Worm (Caenorhabditis elegans) whole organism, L4 larva: ENCODE data around the gene umps-1.

ENCODE experiments used
- F49E8.2 ChIP-seq: sonication (generic microtip); optimal IDR thresholded peaks from 2 replicates; lab custom pipeline; 2016; ENCODE audit warnings: missing compliant biosample characterization, mild to moderate bottlenecking, missing genetic modification characterization, borderline replicate concordance
- T20F7.1 ChIP-seq: fragments of 200-800 bp; sonication (Bioruptor generic); optimal IDR thresholded peaks from 2 replicates; lab custom pipeline; 2018; ENCODE audit warnings: mild to moderate bottlenecking, missing genetic modification characterization, missing compliant biosample characterization
- T26A8.4 ChIP-seq: fragments of 200-800 bp; sonication (Bioruptor generic); IDR thresholded peaks from 2 replicates; pipeline ENCODE4 v1.3.6; 2022; ENCODE audit warnings: missing genetic modification characterization, missing compliant biosample characterization
- Y48G9A.11 ChIP-seq: fragments of 200-800 bp; sonication (Bioruptor generic); IDR thresholded peaks from 2 replicates; pipeline ENCODE4 v1.3.6; 2022; ENCODE audit warnings: missing genetic modification reagents, missing genetic modification characterization, missing compliant biosample characterization
- aly-2 ChIP-seq: sonication (generic microtip); optimal IDR thresholded peaks from 2 replicates; lab custom pipeline; 2018; ENCODE audit warnings: missing biosample characterization, missing genetic modification characterization
- arid-1 ChIP-seq: fragments of 200-800 bp; sonication (Bioruptor generic); conservative IDR thresholded peaks from 2 replicates; pipeline ENCODE4 v1.3.6; 2022; ENCODE audit warnings: missing genetic modification reagents, missing genetic modification characterization, missing compliant biosample characterization
- ceh-44 ChIP-seq: fragments of 200-800 bp; sonication (Bioruptor generic); IDR thresholded peaks from 2 replicates; pipeline ENCODE4 v1.3.6; 2022; ENCODE audit warnings: missing genetic modification reagents, missing genetic modification characterization, missing compliant biosample characterization
- ceh-82 ChIP-seq: sonication (generic microtip); optimal IDR thresholded peaks from 2 replicates; lab custom pipeline; 2017; ENCODE audit warnings: missing biosample characterization, missing genetic modification characterization
- daf-16 ChIP-seq, 3 experiments: sonication (generic microtip); optimal IDR thresholded peaks; 2 replicates each; lab custom pipeline; 2016 to 2017; ENCODE audit warnings: missing genetic modification characterization in 3 of 3, missing genetic modification reagents in 3 of 3, mild to moderate bottlenecking in 2 of 3, missing compliant biosample characterization in 2 of 3, missing biosample characterization in 1 of 3, moderate library complexity in 1 of 3
- dmd-6 ChIP-seq: fragments of 200-800 bp; sonication (Bioruptor generic); IDR thresholded peaks from 2 replicates; pipeline ENCODE4 v1.3.6; 2022; ENCODE audit warnings: missing genetic modification reagents, missing genetic modification characterization, missing compliant biosample characterization
- dmd-8 ChIP-seq: fragments of 200-800 bp; sonication (Bioruptor generic); IDR thresholded peaks from 2 replicates; pipeline ENCODE4 v1.3.6; 2022; ENCODE audit warnings: missing genetic modification characterization, missing compliant biosample characterization
- dmd-9 ChIP-seq: fragments of 200-800 bp; sonication (Bioruptor generic); IDR thresholded peaks from 2 replicates; pipeline ENCODE4 v1.3.6; 2022; ENCODE audit warnings: missing genetic modification reagents, missing genetic modification characterization, missing compliant biosample characterization
- dpl-1 ChIP-seq: fragments of 150-350 bp; optimal IDR thresholded peaks from 2 replicates; lab custom pipeline; 2014; ENCODE audit warnings: missing biosample characterization, missing genetic modification reagents, missing genetic modification characterization
- dve-1 ChIP-seq: sonication (generic microtip); optimal IDR thresholded peaks from 2 replicates; lab custom pipeline; 2017; ENCODE audit warnings: antibody characterized with exemption, mild to moderate bottlenecking, missing genetic modification characterization, missing compliant biosample characterization; ENCODE audit not compliant: insufficient read depth
- egl-43 ChIP-seq: fragments of 200-800 bp; sonication (Bioruptor generic); IDR thresholded peaks from 2 replicates; pipeline ENCODE4 v1.3.6; 2022; ENCODE audit warnings: missing genetic modification reagents, missing genetic modification characterization, missing compliant biosample characterization
- hlh-11 ChIP-seq: fragments of 200-800 bp; sonication (Bioruptor generic); optimal IDR thresholded peaks from 2 replicates; lab custom pipeline; 2018; ENCODE audit warnings: mild to moderate bottlenecking, missing genetic modification characterization, missing compliant biosample characterization
- hlh-30 ChIP-seq: sonication (generic microtip); optimal IDR thresholded peaks from 2 replicates; lab custom pipeline; 2017; ENCODE audit warnings: antibody characterized with exemption, mild to moderate bottlenecking, missing genetic modification characterization, missing compliant biosample characterization; ENCODE audit not compliant: insufficient read depth
- lim-7 ChIP-seq: fragments of 200-800 bp; sonication (Bioruptor generic); IDR thresholded peaks from 2 replicates; pipeline ENCODE4 v1.3.6; 2022; ENCODE audit warnings: missing genetic modification characterization, missing compliant biosample characterization
- lin-38 ChIP-seq: fragments of 200-800 bp; sonication (Bioruptor generic); IDR thresholded peaks from 2 replicates; pipeline ENCODE4 v1.3.6; 2022; ENCODE audit warnings: missing genetic modification reagents, missing genetic modification characterization, missing compliant biosample characterization
- mdt-29 ChIP-seq: fragments of 200-800 bp; sonication (Bioruptor generic); IDR thresholded peaks from 2 replicates; pipeline ENCODE4 v1.3.6; 2022; ENCODE audit warnings: missing genetic modification reagents, missing genetic modification characterization, missing compliant biosample characterization
- mes-2 ChIP-seq: sonication (generic microtip); optimal IDR thresholded peaks from 2 replicates; lab custom pipeline; 2016; ENCODE audit warnings: missing genotype, mild to moderate bottlenecking, missing genetic modification characterization, missing compliant biosample characterization; ENCODE audit not compliant: poor library complexity, severe bottlenecking
- nhr-11 ChIP-seq: fragments of 150-350 bp; optimal IDR thresholded peaks from 2 replicates; lab custom pipeline; 2014; ENCODE audit warnings: missing biosample characterization, missing genetic modification characterization
- nhr-111 ChIP-seq: fragments of 200-800 bp; sonication (Bioruptor generic); optimal IDR thresholded peaks from 2 replicates; lab custom pipeline; 2018; ENCODE audit warnings: mild to moderate bottlenecking, missing genetic modification characterization, missing compliant biosample characterization
- nhr-28 ChIP-seq: fragments of 150-350 bp; optimal IDR thresholded peaks from 2 replicates; lab custom pipeline; 2014; ENCODE audit warnings: missing biosample characterization, missing genetic modification characterization
- nhr-41 ChIP-seq: fragments of 200-800 bp; sonication (Bioruptor generic); IDR thresholded peaks from 2 replicates; pipeline ENCODE4 v1.3.6; 2022; ENCODE audit warnings: missing genetic modification reagents, missing genetic modification characterization, missing compliant biosample characterization
- nhr-48 ChIP-seq: sonication (generic microtip); optimal IDR thresholded peaks from 2 replicates; lab custom pipeline; 2016; ENCODE audit warnings: mild to moderate bottlenecking, missing genetic modification characterization, missing compliant biosample characterization
- nhr-6 ChIP-seq: fragments of 150-350 bp; optimal IDR thresholded peaks from 2 replicates; lab custom pipeline; 2014; ENCODE audit warnings: missing biosample characterization, missing genetic modification characterization
- nhr-77 ChIP-seq: fragments of 150-350 bp; optimal IDR thresholded peaks from 2 replicates; lab custom pipeline; 2014; ENCODE audit warnings: missing biosample characterization, missing genetic modification characterization
- pha-4 ChIP-seq, 2 experiments: fragments of 150-350 bp in 1 of 2; fragments of 200-800 bp in 1 of 2; sonication (Bioruptor generic) in 1 of 2; IDR thresholded peaks in 1 of 2; optimal IDR thresholded peaks in 1 of 2; 2 replicates each; pipeline versions ENCODE4 v1.3.6 to Lab custom; 2014 to 2022; ENCODE audit warnings: missing genetic modification characterization in 2 of 2, missing genetic modification reagents in 2 of 2, missing biosample characterization in 1 of 2, missing compliant biosample characterization in 1 of 2
- php-3 ChIP-seq: fragments of 200-800 bp; sonication (Bioruptor generic); IDR thresholded peaks from 2 replicates; pipeline ENCODE4 v1.3.6; 2022; ENCODE audit warnings: missing genetic modification reagents, missing genetic modification characterization, missing compliant biosample characterization
- pqm-1 ChIP-seq: sonication (generic microtip); optimal IDR thresholded peaks from 2 replicates; lab custom pipeline; 2017; ENCODE audit warnings: missing biosample characterization, missing genetic modification characterization
- set-16 ChIP-seq: fragments of 200-800 bp; sonication (Bioruptor generic); IDR thresholded peaks from 2 replicates; pipeline ENCODE4 v1.3.6; 2022; ENCODE audit warnings: missing genetic modification reagents, missing genetic modification characterization, missing compliant biosample characterization
- snpc-1.2 ChIP-seq: fragments of 200-800 bp; sonication (Bioruptor generic); IDR thresholded peaks from 2 replicates; pipeline ENCODE4 v1.3.6; 2022; ENCODE audit warnings: missing genetic modification reagents, missing genetic modification characterization, missing compliant biosample characterization
- unc-130 ChIP-seq: sonication (generic microtip); optimal IDR thresholded peaks from 2 replicates; lab custom pipeline; 2016; ENCODE audit warnings: missing genetic modification reagents, missing genetic modification characterization, missing compliant biosample characterization
- unc-62 ChIP-seq, 3 experiments: fragments of 150-350 bp in 1 of 3; sonication (generic microtip); optimal IDR thresholded peaks in 2 of 3; peaks in 1 of 3; 1 replicate in 1 of 3; 2 replicates in 2 of 3; lab custom pipeline; 2014 to 2017; ENCODE audit warnings: missing biosample characterization in 3 of 3, missing genetic modification characterization in 3 of 3, missing genetic modification reagents in 3 of 3, missing genotype in 1 of 3

The umps-1 gene

ce11 chrIII:10329811-10330210, 27.6 kb downstream of the umps-1 start (continued):
- TF ChIP-seq nhr-41 (GFP tag; lab: Robert Waterston, UW) (no peak), pqm-1 (peak; percentile 23), ceh-82 (tag; lab: Kevin White, UChicago) (no peak), aly-2 (tag; lab: Kevin White, UChicago) (no peak)

ce11 chrIII:10328565-10329541, 28.6 kb downstream of the umps-1 start:
- TF ChIP-seq pha-4 (GFP tag; IDR thresholded peaks at IDR 0.05; lab: Robert Waterston, UW) (no peak), pha-4 (tag; optimal IDR thresholded peaks at IDR 0.05; lab: Kevin White, UChicago) (peak; percentile 49), nhr-111 (no peak), nhr-11 (tag; lab: Kevin White, UChicago) (no peak), dmd-9 (GFP tag; lab: Robert Waterston, UW) (no peak), nhr-6 (tag; lab: Kevin White, UChicago) (peak; percentile 29), php-3 (GFP tag; lab: Robert Waterston, UW) (0 out of 2 replicates have a peak, but pooled peaks have one; percentile 7), hlh-30 (tag; lab: Kevin White, UChicago) (peak; percentile 32), nhr-48 (tag; lab: Kevin White, UChicago) (no peak), dmd-6 (GFP tag; lab: Robert Waterston, UW) (peak; percentile 21; the same call in 1 of the 2 replicates), nhr-77 (tag; lab: Kevin White, UChicago) (no peak), hlh-11 (tag; lab: Kevin White, UChicago) (peak; percentile 0), set-16 (GFP tag; lab: Robert Waterston, UW) (peak; percentile 89), daf-16 (GFP tag; optimal IDR thresholded peaks at IDR 0.05; lab: Kevin White, UChicago) (no peak), daf-16 (tag; optimal IDR thresholded peaks at IDR 0.05; lab: Kevin White, UChicago) (peak; percentile 44), dmd-8 (no peak), lim-7 (no peak), unc-62 (GFP tag; optimal IDR thresholded peaks at IDR 0.05 in 1 of 2; lab: Kevin White, UChicago) (peak in 1 of 2 experiments; percentile 89), unc-62 (tag; optimal IDR thresholded peaks at IDR 0.05; lab: Kevin White, UChicago) (no peak), T20F7.1 (GFP tag; lab: Kevin White, UChicago) (no peak), nhr-28 (tag; lab: Kevin White, UChicago) (peak; percentile 7), dve-1 (tag; lab: Kevin White, UChicago) (peak; percentile 13), Y48G9A.11 (0 out of 2 replicates have a peak, but pooled peaks have one; percentile 29)

- TF ChIP-seq aly-2 (tag; lab: Kevin White, UChicago) (no peak), egl-43 (GFP tag; lab: Robert Waterston, UW) (peak; percentile 61; the same call in 1 of the 2 replicates), set-16 (GFP tag; lab: Robert Waterston, UW) (peak; percentile 79), mdt-29 (GFP tag; lab: Robert Waterston, UW) (no peak)
Measured at ce11 chrIII:10326327-10326726, 31.1 kb downstream of the umps-1 start.

ce11 chrIII:10320788-10321187, 36.7 kb downstream of the umps-1 start, which contains the start of gene sas-7:
Gene sas-7, plus strand, starts transcription at chrIII:10321019.
- TF ChIP-seq dpl-1 (GFP tag; lab: Kevin White, UChicago) (peak; percentile 37), nhr-77 (tag; lab: Kevin White, UChicago) (no peak)
- TF ChIP-seq, all 104 proteins: peak for 1

- peak; percentile 74 for TF ChIP-seq unc-130 (GFP tag; lab: Kevin White, UChicago)
- peak; percentile 69; the same call in 1 of the 2 replicates for TF ChIP-seq snpc-1.2 (GFP tag; lab: Robert Waterston, UW)
- TF ChIP-seq mes-2 (tag; lab: Kevin White, UChicago): peak; percentile 3
- TF ChIP-seq Y48G9A.11: 0 out of 2 replicates have a peak, but pooled peaks have one; percentile 59
- TF ChIP-seq arid-1: peak; percentile 27; the same call in 1 of the 2 replicates
- peak; percentile 79 for TF ChIP-seq lin-38
- 0 out of 2 replicates have a peak, but pooled peaks have one; percentile 22 for TF ChIP-seq T26A8.4 (GFP tag; lab: Robert Waterston, UW)
- TF ChIP-seq ceh-44: 0 out of 2 replicates have a peak, but pooled peaks have one; percentile 4
- TF ChIP-seq F49E8.2 (tag; lab: Kevin White, UChicago): peak; percentile 43
Measured at ce11 chrIII:10320228-10320705, 37.2 kb downstream of the umps-1 start.
